Worm (Caenorhabditis elegans) whole organism, young adult: ENCODE measurements around the gene ZK822.1.
A peak's percentile ranks its signal among the peaks of the same experiment; 100 is the strongest.

ENCODE experiments used
- C17E4.6 ChIP-seq: fragments of 200-800 bp; sonication (Bioruptor generic); IDR thresholded peaks from 2 replicates; pipeline ENCODE4 v1.3.6; 2022; ENCODE audit warnings: missing genetic modification reagents, missing genetic modification characterization, missing compliant biosample characterization
- F10E7.11 ChIP-seq: sonication (generic microtip); optimal IDR thresholded peaks from 2 replicates; lab custom pipeline; 2017; ENCODE audit warnings: mild to moderate bottlenecking, missing genetic modification characterization, moderate library complexity, missing compliant biosample characterization
- F22D6.2 ChIP-seq: sonication (generic microtip); optimal IDR thresholded peaks from 2 replicates; lab custom pipeline; 2016; ENCODE audit warnings: mild to moderate bottlenecking, missing genetic modification characterization, missing compliant biosample characterization
- F23B12.7 ChIP-seq: sonication (generic microtip); optimal IDR thresholded peaks from 2 replicates; lab custom pipeline; 2017; ENCODE audit warnings: missing genetic modification characterization, mild to moderate bottlenecking, missing compliant biosample characterization, antibody characterized with exemption, moderate library complexity; ENCODE audit not compliant: insufficient read depth
- F39B2.1 ChIP-seq: fragments of 200-800 bp; sonication (Bioruptor generic); IDR thresholded peaks from 2 replicates; pipeline ENCODE4 v1.3.6; 2022; ENCODE audit warnings: missing genetic modification reagents, missing genetic modification characterization, missing compliant biosample characterization
- F49E8.2 ChIP-seq: sonication (generic microtip); optimal IDR thresholded peaks from 3 replicates; lab custom pipeline; 2017; ENCODE audit warnings: missing genetic modification characterization, mild to moderate bottlenecking, missing compliant biosample characterization, antibody characterized with exemption, moderate library complexity; ENCODE audit not compliant: insufficient read depth
- K11D2.4 ChIP-seq: fragments of 200-800 bp; sonication (Bioruptor generic); IDR thresholded peaks from 2 replicates; pipeline ENCODE4 v1.3.6; 2022; ENCODE audit warnings: missing genetic modification reagents, missing genetic modification characterization, missing compliant biosample characterization
- T26A5.8 ChIP-seq: sonication (generic microtip); optimal IDR thresholded peaks from 2 replicates; lab custom pipeline; 2016; ENCODE audit warnings: missing genetic modification characterization, missing compliant biosample characterization
- ZK185.1 ChIP-seq: sonication (generic microtip); optimal IDR thresholded peaks from 2 replicates; lab custom pipeline; 2016; ENCODE audit warnings: mild to moderate bottlenecking, missing genetic modification characterization, missing compliant biosample characterization; ENCODE audit not compliant: poor library complexity, severe bottlenecking
- ama-1 ChIP-seq, 3 experiments: fragments of 150-350 bp in 1 of 3; sonication (generic microtip) in 2 of 3; optimal IDR thresholded peaks; 2 replicates each; lab custom pipeline; 2014 to 2018; ENCODE audit warnings: missing biosample characterization in 2 of 3, missing genetic modification characterization in 2 of 3, missing genetic modification reagents in 2 of 3
- aptf-3 ChIP-seq: fragments of 200-800 bp; sonication (Bioruptor generic); IDR thresholded peaks from 2 replicates; pipeline ENCODE4 v1.3.6; 2022; ENCODE audit warnings: missing genetic modification characterization, missing compliant biosample characterization
- athp-1 ChIP-seq: sonication (generic microtip); optimal IDR thresholded peaks from 2 replicates; lab custom pipeline; 2017; ENCODE audit warnings: mild to moderate bottlenecking, missing genetic modification characterization, missing compliant biosample characterization
- attf-5 ChIP-seq: fragments of 200-800 bp; sonication (Bioruptor generic); optimal IDR thresholded peaks from 2 replicates; lab custom pipeline; 2018; ENCODE audit warnings: mild to moderate bottlenecking, missing genetic modification characterization, missing compliant biosample characterization
- bed-2 ChIP-seq: fragments of 200-800 bp; sonication (Bioruptor generic); IDR thresholded peaks from 2 replicates; pipeline ENCODE4 v1.3.6; 2022; ENCODE audit warnings: missing genetic modification reagents, missing genetic modification characterization, missing compliant biosample characterization
- cebp-1 ChIP-seq, 2 experiments: fragments of 200-800 bp in 1 of 2; sonication (Bioruptor generic) in 1 of 2; sonication (generic microtip) in 1 of 2; IDR thresholded peaks in 1 of 2; optimal IDR thresholded peaks in 1 of 2; 2 replicates each; pipeline versions ENCODE4 v1.3.6 to Lab custom; 2017 to 2022; ENCODE audit warnings: missing compliant biosample characterization in 2 of 2, missing genetic modification characterization in 2 of 2, mild to moderate bottlenecking in 1 of 2, missing genetic modification reagents in 1 of 2, moderate library complexity in 1 of 2
- ceh-100 ChIP-seq: fragments of 200-800 bp; sonication (Bioruptor generic); IDR thresholded peaks from 2 replicates; pipeline ENCODE4 v1.3.6; 2022; ENCODE audit warnings: missing genetic modification reagents, missing genetic modification characterization, missing compliant biosample characterization
- ceh-40 ChIP-seq: fragments of 200-800 bp; sonication (Bioruptor generic); IDR thresholded peaks from 2 replicates; pipeline ENCODE4 v1.3.6; 2022; ENCODE audit warnings: missing genetic modification characterization, missing compliant biosample characterization
- ceh-79 ChIP-seq: sonication (generic microtip); optimal IDR thresholded peaks from 2 replicates; lab custom pipeline; 2017; ENCODE audit warnings: mild to moderate bottlenecking, missing genetic modification characterization, missing compliant biosample characterization
- dpl-1 ChIP-seq: fragments of 150-350 bp; optimal IDR thresholded peaks from 2 replicates; lab custom pipeline; 2014; ENCODE audit warnings: missing biosample characterization, missing genetic modification reagents, missing genetic modification characterization
- fkh-3 ChIP-seq: sonication (generic microtip); optimal IDR thresholded peaks from 2 replicates; lab custom pipeline; 2016; ENCODE audit warnings: mild to moderate bottlenecking, missing genetic modification characterization, missing compliant biosample characterization
- gei-17 ChIP-seq: fragments of 200-800 bp; sonication (Bioruptor generic); optimal IDR thresholded peaks from 2 replicates; lab custom pipeline; 2018; ENCODE audit warnings: mild to moderate bottlenecking, missing genetic modification characterization, missing compliant biosample characterization
- him-1 ChIP-seq: sonication (generic microtip); optimal IDR thresholded peaks from 2 replicates; lab custom pipeline; 2016; ENCODE audit warnings: missing genotype, missing genetic modification reagents, missing genetic modification characterization, missing compliant biosample characterization
- hrde-1 ChIP-seq: sonication (generic microtip); optimal IDR thresholded peaks from 2 replicates; lab custom pipeline; 2016; ENCODE audit warnings: missing genetic modification characterization, mild to moderate bottlenecking, missing compliant biosample characterization, moderate library complexity, missing genotype, missing genetic modification reagents, borderline replicate concordance
- let-607 ChIP-seq, 2 experiments: fragments of 200-800 bp in 1 of 2; sonication (Bioruptor generic) in 1 of 2; sonication (generic microtip) in 1 of 2; optimal IDR thresholded peaks; 2 replicates each; lab custom pipeline; 2016 to 2018; ENCODE audit warnings: mild to moderate bottlenecking in 2 of 2, missing compliant biosample characterization in 2 of 2, missing genetic modification characterization in 2 of 2, moderate library complexity in 2 of 2, missing genotype in 1 of 2
- lin-40 ChIP-seq: sonication (generic microtip); optimal IDR thresholded peaks from 2 replicates; lab custom pipeline; 2016; ENCODE audit warnings: missing genetic modification characterization, mild to moderate bottlenecking, missing compliant biosample characterization, missing genotype, missing genetic modification reagents
- lir-1 ChIP-seq: fragments of 200-800 bp; sonication (Bioruptor generic); conservative IDR thresholded peaks from 2 replicates; pipeline ENCODE4 v1.3.6; 2022; ENCODE audit warnings: missing genetic modification reagents, missing genetic modification characterization, missing compliant biosample characterization
- madf-10 ChIP-seq: sonication (generic microtip); optimal IDR thresholded peaks from 2 replicates; lab custom pipeline; 2016; ENCODE audit warnings: mild to moderate bottlenecking, missing genetic modification characterization, missing compliant biosample characterization
- mxl-1 ChIP-seq: sonication (generic microtip); optimal IDR thresholded peaks from 2 replicates; lab custom pipeline; 2016; ENCODE audit warnings: missing genetic modification characterization, missing compliant biosample characterization
- nfya-1 ChIP-seq: sonication (generic microtip); optimal IDR thresholded peaks from 2 replicates; lab custom pipeline; 2017; ENCODE audit warnings: antibody characterized with exemption, missing compliant biosample characterization, missing genetic modification characterization, borderline replicate concordance; ENCODE audit not compliant: insufficient read depth
- nhr-179 ChIP-seq: sonication (generic microtip); optimal IDR thresholded peaks from 2 replicates; lab custom pipeline; 2016; ENCODE audit warnings: mild to moderate bottlenecking, missing genetic modification characterization, missing compliant biosample characterization
- pbrm-1 ChIP-seq: fragments of 200-800 bp; sonication (Bioruptor generic); IDR thresholded peaks from 2 replicates; pipeline ENCODE4 v1.3.6; 2022; ENCODE audit warnings: missing genetic modification reagents, missing genetic modification characterization, missing compliant biosample characterization
- rec-8 ChIP-seq, 2 experiments: sonication (generic microtip); optimal IDR thresholded peaks; 2 replicates each; lab custom pipeline; 2016; ENCODE audit warnings: mild to moderate bottlenecking in 2 of 2, missing genetic modification characterization in 2 of 2, missing genetic modification reagents in 2 of 2, missing genotype in 2 of 2, missing biosample characterization in 1 of 2, missing compliant biosample characterization in 1 of 2, moderate library complexity in 1 of 2
- sdz-38 ChIP-seq: sonication (generic microtip); optimal IDR thresholded peaks from 2 replicates; lab custom pipeline; 2016; ENCODE audit warnings: missing genotype, missing genetic modification characterization, missing compliant biosample characterization
- snpc-1.1 ChIP-seq: sonication (generic microtip); optimal IDR thresholded peaks from 2 replicates; lab custom pipeline; 2017; ENCODE audit warnings: missing genetic modification characterization, mild to moderate bottlenecking, missing compliant biosample characterization, antibody characterized with exemption, moderate library complexity, missing genotype, missing genetic modification reagents; ENCODE audit not compliant: insufficient read depth
- snpc-3.4 ChIP-seq: sonication (generic microtip); optimal IDR thresholded peaks from 2 replicates; lab custom pipeline; 2017; ENCODE audit warnings: missing genetic modification characterization, mild to moderate bottlenecking, missing compliant biosample characterization, antibody characterized with exemption, moderate library complexity, missing genotype, missing genetic modification reagents
- somi-1 ChIP-seq: fragments of 200-800 bp; sonication (Bioruptor generic); optimal IDR thresholded peaks from 2 replicates; lab custom pipeline; 2018; ENCODE audit warnings: mild to moderate bottlenecking, missing genetic modification characterization, missing compliant biosample characterization
- sptf-2 ChIP-seq: fragments of 200-800 bp; sonication (Bioruptor generic); optimal IDR thresholded peaks from 2 replicates; lab custom pipeline; 2018; ENCODE audit warnings: mild to moderate bottlenecking, missing genetic modification characterization, missing compliant biosample characterization
- tbp1 ChIP-seq: fragments of 200-800 bp; sonication (Bioruptor generic); optimal IDR thresholded peaks from 2 replicates; lab custom pipeline; 2018; ENCODE audit warnings: mild to moderate bottlenecking, missing genetic modification characterization, missing compliant biosample characterization
- tbx-9 ChIP-seq: sonication (generic microtip); optimal IDR thresholded peaks from 2 replicates; lab custom pipeline; 2016; ENCODE audit warnings: borderline replicate concordance, missing genetic modification characterization, inconsistent platforms, missing compliant biosample characterization
- tlf-1 ChIP-seq: fragments of 200-800 bp; sonication (Bioruptor generic); optimal IDR thresholded peaks from 2 replicates; lab custom pipeline; 2018; ENCODE audit warnings: mild to moderate bottlenecking, missing genetic modification characterization, missing compliant biosample characterization
- unc-130 ChIP-seq: sonication (generic microtip); optimal IDR thresholded peaks from 2 replicates; lab custom pipeline; 2016; ENCODE audit warnings: missing genetic modification reagents, missing genetic modification characterization, missing compliant biosample characterization
- xnd-1 ChIP-seq: sonication (generic microtip); optimal IDR thresholded peaks from 2 replicates; lab custom pipeline; 2016; ENCODE audit warnings: missing genotype, missing genetic modification reagents, missing genetic modification characterization, missing compliant biosample characterization
- zfh-2 ChIP-seq: fragments of 200-800 bp; sonication (Bioruptor generic); conservative IDR thresholded peaks from 2 replicates; pipeline ENCODE4 v1.3.6; 2022; ENCODE audit warnings: missing genetic modification reagents, missing genetic modification characterization, missing compliant biosample characterization
- ztf-25 ChIP-seq: fragments of 200-800 bp; sonication (Bioruptor generic); IDR thresholded peaks from 2 replicates; pipeline ENCODE4 v1.3.6; 2022; ENCODE audit warnings: missing genetic modification reagents, missing genetic modification characterization, missing compliant biosample characterization
- ztf-26 ChIP-seq: sonication (generic microtip); optimal IDR thresholded peaks from 2 replicates; lab custom pipeline; 2017; ENCODE audit warnings: missing genetic modification characterization, missing compliant biosample characterization
- ztf-28 ChIP-seq: fragments of 200-800 bp; sonication (Bioruptor generic); IDR thresholded peaks from 2 replicates; pipeline ENCODE4 v1.3.6; 2022; ENCODE audit warnings: missing genetic modification reagents, missing genetic modification characterization, missing compliant biosample characterization
- ztf-3 ChIP-seq: fragments of 200-800 bp; sonication (Bioruptor generic); optimal IDR thresholded peaks from 2 replicates; lab custom pipeline; 2018; ENCODE audit warnings: mild to moderate bottlenecking, missing genetic modification characterization, missing compliant biosample characterization

The ZK822.1 gene

DNA sequence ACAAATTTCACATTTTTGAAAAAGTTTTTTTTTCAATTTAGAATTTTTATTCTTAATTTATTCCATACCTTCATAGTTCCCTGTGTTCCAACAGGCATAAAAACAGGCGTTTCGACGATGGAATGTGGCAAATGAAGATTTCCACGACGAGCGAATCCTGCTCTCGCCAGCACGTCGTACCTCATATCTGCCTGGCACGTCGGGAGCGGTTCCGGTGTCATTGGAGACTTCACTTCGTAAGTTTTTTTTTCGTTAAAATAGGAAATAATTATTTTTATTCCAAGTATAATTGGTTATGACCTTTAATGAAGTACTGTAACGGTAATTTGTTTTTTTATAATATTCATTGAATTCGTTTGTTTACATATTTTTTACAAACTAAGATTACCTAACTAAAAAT is 37.6 kb upstream of the ZK822.1 start, which contains the start of gene tgt-1 (continued):
- TF ChIP-seq C17E4.6 (GFP tag; lab: Robert Waterston, UW) (no peak), tlf-1 (GFP tag; lab: Kevin White, UChicago) (peak; percentile 16), gei-17 (GFP tag; lab: Kevin White, UChicago) (no peak), mxl-1 (no peak), F22D6.2 (tag; lab: Kevin White, UChicago) (no peak), snpc-3.4 (tag; lab: Kevin White, UChicago) (no peak), K11D2.4 (GFP tag; lab: Robert Waterston, UW) (no peak), bed-2 (GFP tag; lab: Robert Waterston, UW) (no peak), let-607 (tag; optimal IDR thresholded peaks at IDR 0.05; lab: Kevin White, UChicago) (no peak), aptf-3 (no peak), ceh-40 (GFP tag; lab: Robert Waterston, UW) (no peak), ZK185.1 (tag; lab: Kevin White, UChicago) (no peak), nhr-179 (tag; lab: Kevin White, UChicago) (no peak), lin-40 (no peak), ztf-3 (no peak), dpl-1 (GFP tag; lab: Kevin White, UChicago) (no peak), zfh-2 (no peak), pbrm-1 (GFP tag; lab: Robert Waterston, UW) (no peak), hrde-1 (no peak), somi-1 (GFP tag; lab: Kevin White, UChicago) (no peak), attf-5 (GFP tag; lab: Kevin White, UChicago) (no peak), ztf-28 (no peak), athp-1 (no peak), fkh-3 (no peak), F49E8.2 (tag; lab: Kevin White, UChicago) (no peak), lir-1 (GFP tag; lab: Robert Waterston, UW) (no peak), ama-1 (optimal IDR thresholded peaks at IDR 0.05; lab: Kevin White, UChicago) (no peak), ama-1 (GFP tag; optimal IDR thresholded peaks at IDR 0.05; lab: Kevin White, UChicago) (peak in 1 of 2 experiments; percentile 49), cebp-1 (GFP tag; IDR thresholded peaks at IDR 0.05; lab: Robert Waterston, UW) (no peak), cebp-1 (tag; optimal IDR thresholded peaks at IDR 0.05; lab: Kevin White, UChicago) (peak; percentile 29), rec-8 (tag; optimal IDR thresholded peaks at IDR 0.05; lab: Kevin White, UChicago) (no peak), ztf-25 (no peak), ceh-79 (tag; lab: Kevin White, UChicago) (no peak), ztf-26 (no peak), madf-10 (tag; lab: Kevin White, UChicago) (no peak), snpc-1.1 (tag; lab: Kevin White, UChicago) (no peak), ceh-100 (GFP tag; lab: Robert Waterston, UW) (no peak), tbp1 (GFP tag; lab: Kevin White, UChicago) (peak; percentile 7), tbx-9 (tag; lab: Kevin White, UChicago) (no peak), him-1 (tag; lab: Kevin White, UChicago) (no peak), xnd-1 (no peak), F23B12.7 (tag; lab: Kevin White, UChicago) (no peak), sptf-2 (GFP tag; lab: Kevin White, UChicago) (no peak), unc-130 (GFP tag; lab: Kevin White, UChicago) (no peak), T26A5.8 (no peak), nfya-1 (no peak), F39B2.1 (GFP tag; lab: Robert Waterston, UW) (no peak), F10E7.11 (tag; lab: Kevin White, UChicago) (no peak), sdz-38 (tag; lab: Kevin White, UChicago) (no peak)
